Worm (Caenorhabditis elegans) whole organism, L4/young adult: ENCODE results near the gene F35E8.2.

Experiments used
- W03F9.2 ChIP-seq: fragments of 150-350 bp; optimal IDR thresholded peaks from 2 replicates; lab custom pipeline; 2014; ENCODE audit warnings: missing biosample characterization, missing genetic modification characterization
- dao-5 ChIP-seq: sonication (generic microtip); optimal IDR thresholded peaks from 2 replicates; lab custom pipeline; 2016; ENCODE audit warnings: missing genotype, missing genetic modification characterization, moderate library complexity, missing compliant biosample characterization
- him-1 ChIP-seq: sonication (generic microtip); optimal IDR thresholded peaks from 2 replicates; lab custom pipeline; 2016; ENCODE audit warnings: missing genotype, missing genetic modification reagents, missing genetic modification characterization, missing compliant biosample characterization

DNA sequence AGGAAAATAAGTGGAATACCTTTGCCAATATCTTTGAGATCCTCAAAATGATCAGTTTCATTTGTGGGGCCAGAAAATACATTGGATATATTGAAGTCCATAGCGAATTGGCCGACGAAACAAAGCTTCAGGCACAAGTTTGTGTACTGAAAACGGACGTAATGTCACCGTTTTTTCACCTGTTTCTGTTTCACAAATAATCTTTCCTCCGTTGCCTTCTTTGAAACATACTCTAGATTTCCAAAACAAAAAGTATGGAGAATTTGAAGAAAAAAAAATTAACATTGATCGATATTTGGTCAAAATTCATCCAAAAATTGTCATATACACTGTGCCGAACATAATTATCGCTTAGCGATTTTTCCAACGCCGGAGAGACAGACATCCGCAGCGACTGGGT lies 42.9 kb upstream of the F35E8.2 start, which contains the start of gene srz-12:
- TF ChIP-seq him-1 (tag; lab: Kevin White, UChicago) (no peak), W03F9.2 (tag; lab: Kevin White, UChicago) (no peak), dao-5 (no peak)
